Worm (Caenorhabditis elegans) whole organism, midembryonic: ENCODE measurements around the gene amph-1.

ENCODE experiments used
- cog-1 ChIP-seq: sonication (generic microtip); optimal IDR thresholded peaks from 2 replicates; lab custom pipeline; 2016; ENCODE audit warnings: missing genetic modification characterization, missing compliant biosample characterization
- ztf-29 ChIP-seq: fragments of 200-800 bp; sonication (Bioruptor generic); IDR thresholded peaks from 2 replicates; pipeline ENCODE4 v1.3.6; 2022; ENCODE audit warnings: missing genetic modification reagents, missing genetic modification characterization, missing compliant biosample characterization

- TF ChIP-seq ztf-29 (GFP tag; lab: Robert Waterston, UW) (no peak), cog-1 (tag; lab: Kevin White, UChicago) (no peak)
These were observed 25.4 kb downstream of the amph-1 start, which contains the start of gene W09C2.7 for ce11 chrIV:9622272-9622671.
